Fruit fly (Drosophila melanogaster) whole organism, embryonic: ENCODE measurements around the gene LanB1.

Experiments used
- Bdp1 ChIP-seq: fragments of 200-800 bp; sonication (Bioruptor generic); optimal IDR thresholded peaks from 3 replicates; lab custom pipeline; 2016; ENCODE audit warnings: missing biosample characterization, missing genetic modification characterization
- CG10543 ChIP-seq: fragments of 200-800 bp; sonication (Bioruptor generic); optimal IDR thresholded peaks from 3 replicates; lab custom pipeline; 2017; ENCODE audit warnings: missing biosample characterization, mild to moderate bottlenecking, missing genetic modification characterization, moderate library complexity
- CG11247 ChIP-seq: fragments of 200-800 bp; sonication (Bioruptor generic); IDR thresholded peaks from 2 replicates; pipeline ENCODE4 v1.3.6; 2022; ENCODE audit warnings: missing biosample characterization, missing genetic modification characterization
- CG12942 ChIP-seq: fragments of 200-800 bp; sonication (Bioruptor generic); optimal IDR thresholded peaks from 3 replicates; lab custom pipeline; 2016; ENCODE audit warnings: missing biosample characterization, missing genetic modification characterization
- CG13287 ChIP-seq: fragments of 200-800 bp; sonication (Bioruptor generic); IDR thresholded peaks from 2 replicates; pipeline ENCODE4 v1.3.6; 2022; ENCODE audit warnings: missing biosample characterization, missing genetic modification characterization; ENCODE audit not compliant: partially characterized antibody
- CG13894 ChIP-seq: fragments of 200-800 bp; sonication (Bioruptor generic); optimal IDR thresholded peaks from 3 replicates; lab custom pipeline; 2018; ENCODE audit warnings: missing biosample characterization, mild to moderate bottlenecking, missing genetic modification characterization, moderate library complexity
- CG14441 ChIP-seq: fragments of 200-800 bp; sonication (Bioruptor generic); IDR thresholded peaks from 2 replicates; pipeline ENCODE4 v1.3.6; 2022; ENCODE audit warnings: missing biosample characterization, missing genetic modification characterization
- CG15479 ChIP-seq: fragments of 200-800 bp; sonication (Bioruptor generic); optimal IDR thresholded peaks from 3 replicates; lab custom pipeline; 2019; ENCODE audit warnings: missing biosample characterization, mild to moderate bottlenecking, missing genetic modification characterization, moderate library complexity
- CG1602 ChIP-seq: fragments of 200-800 bp; sonication (Bioruptor generic); optimal IDR thresholded peaks from 3 replicates; lab custom pipeline; 2016; ENCODE audit warnings: missing biosample characterization, missing genetic modification characterization
- CG16813 ChIP-seq: fragments of 200-800 bp; sonication (Bioruptor generic); IDR thresholded peaks from 3 replicates; pipeline ENCODE4 v1.3.6; 2022; ENCODE audit warnings: missing biosample characterization, missing genetic modification characterization; ENCODE audit not compliant: partially characterized antibody
- CG18599 ChIP-seq: fragments of 200-800 bp; sonication (Bioruptor generic); optimal IDR thresholded peaks from 3 replicates; lab custom pipeline; 2017; ENCODE audit warnings: missing biosample characterization, missing genetic modification characterization, mild to moderate bottlenecking, moderate library complexity, missing genetic modification reagents
- CG18619 ChIP-seq: fragments of 200-800 bp; sonication (Bioruptor generic); optimal IDR thresholded peaks from 3 replicates; lab custom pipeline; 2017; ENCODE audit warnings: missing biosample characterization, mild to moderate bottlenecking, missing genetic modification characterization
- CG30020 ChIP-seq: fragments of 200-800 bp; optimal IDR thresholded peaks from 2 replicates; lab custom pipeline; 2019; ENCODE audit warnings: missing biosample characterization, mild to moderate bottlenecking, missing genetic modification characterization, moderate library complexity
- CG31441 ChIP-seq: fragments of 200-800 bp; sonication (Bioruptor generic); IDR thresholded peaks from 2 replicates; pipeline ENCODE4 v1.3.6; 2022; ENCODE audit warnings: missing biosample characterization, missing genetic modification characterization
- CG4328 ChIP-seq: fragments of 200-800 bp; sonication (Bioruptor generic); optimal IDR thresholded peaks from 3 replicates; lab custom pipeline; 2017; ENCODE audit warnings: missing biosample characterization, missing genetic modification reagents, missing genetic modification characterization
- CG5245 ChIP-seq: fragments of 200-800 bp; sonication (Bioruptor generic); optimal IDR thresholded peaks from 3 replicates; lab custom pipeline; 2016; ENCODE audit warnings: missing biosample characterization, missing genetic modification characterization
- CG6254 ChIP-seq: fragments of 200-800 bp; sonication (Bioruptor generic); optimal IDR thresholded peaks from 3 replicates; lab custom pipeline; 2017; ENCODE audit warnings: mild to moderate bottlenecking, missing biosample characterization, missing genetic modification reagents, missing genetic modification characterization
- CG6272 ChIP-seq: fragments of 200-800 bp; sonication (Bioruptor generic); IDR thresholded peaks from 2 replicates; pipeline ENCODE4 v1.3.6; 2022; ENCODE audit warnings: missing biosample characterization, missing genetic modification characterization
- CG6791 ChIP-seq: fragments of 200-800 bp; sonication (Bioruptor generic); IDR thresholded peaks from 3 replicates; pipeline ENCODE4 v1.3.6; 2022; ENCODE audit warnings: missing biosample characterization, missing genetic modification characterization; ENCODE audit not compliant: partially characterized antibody
- CG7839 ChIP-seq: fragments of 200-800 bp; sonication (Bioruptor generic); optimal IDR thresholded peaks from 3 replicates; lab custom pipeline; 2018; ENCODE audit warnings: missing biosample characterization, mild to moderate bottlenecking, missing genetic modification characterization, moderate library complexity
- CG7963 ChIP-seq: fragments of 200-800 bp; sonication (Bioruptor generic); IDR thresholded peaks from 3 replicates; pipeline ENCODE4 v1.3.6; 2022; ENCODE audit warnings: missing biosample characterization, missing genetic modification characterization; ENCODE audit not compliant: partially characterized antibody
- CG8290 ChIP-seq, 3 experiments: fragments of 200-800 bp; sonication (Bioruptor generic); optimal IDR thresholded peaks; 2 replicates each; lab custom pipeline; 2016 to 2019; ENCODE audit warnings: missing biosample characterization in 3 of 3, missing genetic modification characterization in 3 of 3, mild to moderate bottlenecking in 2 of 3, moderate library complexity in 1 of 3
- CG8765 ChIP-seq: fragments of 200-800 bp; sonication (Bioruptor generic); IDR thresholded peaks from 2 replicates; pipeline ENCODE4 v1.3.6; 2022; ENCODE audit warnings: missing biosample characterization, missing genetic modification characterization
- Doc3 ChIP-seq: fragments of 200-800 bp; sonication (Bioruptor generic); IDR thresholded peaks from 3 replicates; pipeline ENCODE4 v1.3.6; 2022; ENCODE audit warnings: missing biosample characterization, missing genetic modification characterization; ENCODE audit not compliant: partially characterized antibody
- HLHmδ ChIP-seq: fragments of 200-800 bp; sonication (Bioruptor generic); optimal IDR thresholded peaks from 2 replicates; lab custom pipeline; 2018; ENCODE audit warnings: missing biosample characterization, mild to moderate bottlenecking, missing genetic modification characterization, moderate library complexity
- Jarid2 ChIP-seq: fragments of 200-800 bp; sonication (Bioruptor generic); optimal IDR thresholded peaks from 3 replicates; lab custom pipeline; 2017; ENCODE audit warnings: mild to moderate bottlenecking, missing biosample characterization, missing genetic modification reagents, missing genetic modification characterization
- Med ChIP-seq: fragments of 200-800 bp; sonication (Bioruptor generic); peaks from one replicate; lab custom pipeline; 2016; ENCODE audit warnings: missing biosample characterization, missing genetic modification characterization, mild to moderate bottlenecking, inconsistent platforms, moderate library complexity
- NfI ChIP-seq: fragments of 200-800 bp; sonication (Bioruptor generic); optimal IDR thresholded peaks from 3 replicates; lab custom pipeline; 2018; ENCODE audit warnings: missing biosample characterization, mild to moderate bottlenecking, missing genetic modification characterization, moderate library complexity
- Rfx ChIP-seq: fragments of 200-800 bp; sonication (Bioruptor generic); IDR thresholded peaks from 2 replicates; pipeline ENCODE4 v1.3.6; 2022; ENCODE audit warnings: missing biosample characterization, missing genetic modification characterization
- Spps ChIP-seq: fragments of 200-800 bp; sonication (Bioruptor generic); optimal IDR thresholded peaks from 2 replicates; lab custom pipeline; 2018; ENCODE audit warnings: missing biosample characterization, mild to moderate bottlenecking, missing genetic modification characterization
- Xrp1 ChIP-seq: fragments of 200-800 bp; sonication (Bioruptor generic); IDR thresholded peaks from 2 replicates; pipeline ENCODE4 v1.3.6; 2022; ENCODE audit warnings: missing biosample characterization, missing genetic modification characterization
- bsh ChIP-seq, 2 experiments: fragments of 200-800 bp; sonication (Bioruptor generic); optimal IDR thresholded peaks; 2 replicates each; lab custom pipeline; 2017 to 2018; ENCODE audit warnings: mild to moderate bottlenecking in 2 of 2, missing biosample characterization in 2 of 2, missing genetic modification characterization in 2 of 2, moderate library complexity in 1 of 2
- cg ChIP-seq: fragments of 200-800 bp; sonication (Bioruptor generic); optimal IDR thresholded peaks from 3 replicates; lab custom pipeline; 2019; ENCODE audit warnings: missing biosample characterization, mild to moderate bottlenecking, missing genetic modification characterization, moderate library complexity
- croc ChIP-seq: fragments of 200-800 bp; sonication (Bioruptor generic); conservative IDR thresholded peaks from 3 replicates; pipeline ENCODE4 v1.3.6; 2022; ENCODE audit warnings: missing biosample characterization, missing genetic modification characterization
- dpn ChIP-seq, 2 experiments: fragments of 200-800 bp; sonication (Bioruptor generic); optimal IDR thresholded peaks; 3 replicates each; lab custom pipeline; 2016; ENCODE audit warnings: missing biosample characterization in 2 of 2, missing genetic modification characterization in 2 of 2
- ems ChIP-seq: fragments of 200-800 bp; sonication (Bioruptor generic); optimal IDR thresholded peaks from 3 replicates; lab custom pipeline; 2016; ENCODE audit warnings: missing biosample characterization, missing genetic modification characterization
- grn ChIP-seq: fragments of 200-800 bp; sonication (Bioruptor generic); optimal IDR thresholded peaks from 3 replicates; lab custom pipeline; 2017; ENCODE audit warnings: missing biosample characterization, missing genetic modification characterization
- ham ChIP-seq: fragments of 200-800 bp; sonication (Bioruptor generic); IDR thresholded peaks from 2 replicates; pipeline ENCODE4 v1.3.6; 2022; ENCODE audit warnings: missing biosample characterization, missing genetic modification characterization
- jing ChIP-seq: fragments of 200-800 bp; sonication (Bioruptor generic); optimal IDR thresholded peaks from 2 replicates; lab custom pipeline; 2018; ENCODE audit warnings: missing biosample characterization, mild to moderate bottlenecking, missing genetic modification characterization
- kay ChIP-seq: fragments of 200-800 bp; sonication (Bioruptor generic); optimal IDR thresholded peaks from 2 replicates; lab custom pipeline; 2016; ENCODE audit warnings: missing biosample characterization, missing genetic modification characterization
- pho ChIP-seq: fragments of 200-800 bp; sonication (Bioruptor generic); optimal IDR thresholded peaks from 2 replicates; lab custom pipeline; 2016; ENCODE audit warnings: missing biosample characterization, missing genetic modification characterization
- slbo ChIP-seq: fragments of 200-800 bp; sonication (Bioruptor generic); IDR thresholded peaks from 2 replicates; pipeline ENCODE4 v1.3.6; 2022; ENCODE audit warnings: missing biosample characterization, missing genetic modification characterization
- sr ChIP-seq: fragments of 200-800 bp; sonication (Bioruptor generic); IDR thresholded peaks from 3 replicates; pipeline ENCODE4 v1.3.6; 2022; ENCODE audit warnings: missing biosample characterization, missing genetic modification characterization
- stwl ChIP-seq: fragments of 200-800 bp; sonication (Bioruptor generic); optimal IDR thresholded peaks from 3 replicates; lab custom pipeline; 2018; ENCODE audit warnings: missing biosample characterization, mild to moderate bottlenecking, missing genetic modification characterization, moderate library complexity
- tll ChIP-seq, 2 experiments: fragments of 200-800 bp in 1 of 2; fragments of >200 bp in 1 of 2; sonication (Bioruptor generic) in 1 of 2; optimal IDR thresholded peaks; 2 replicates each; lab custom pipeline; 2017 to 2019; ENCODE audit warnings: missing biosample characterization in 2 of 2, missing genetic modification characterization in 2 of 2, mild to moderate bottlenecking in 1 of 2, moderate library complexity in 1 of 2
- tna ChIP-seq: fragments of 200-800 bp; sonication (Bioruptor generic); IDR thresholded peaks from 2 replicates; pipeline ENCODE4 v1.3.6; 2022; ENCODE audit warnings: missing biosample characterization, missing genetic modification characterization; ENCODE audit not compliant: partially characterized antibody
- yki ChIP-seq: fragments of >200 bp; optimal IDR thresholded peaks from 3 replicates; lab custom pipeline; 2018
- zfh1 ChIP-seq: fragments of 200-800 bp; sonication (Bioruptor generic); IDR thresholded peaks from 3 replicates; pipeline ENCODE4 v1.3.6; 2022; ENCODE audit warnings: missing biosample characterization, missing genetic modification characterization

Gene LanB1

dm6 chr2L:7828231-7828630, 17.0 kb downstream of the LanB1 start (continued):
- TF ChIP-seq CG16813 (GFP tag; lab: Robert Waterston, UW), result peak; percentile 56; the same call in 1 of the 3 replicates
- peak; percentile 26 for TF ChIP-seq pho
- TF ChIP-seq Spps, result no peak
- no peak for TF ChIP-seq jing (GFP tag; lab: Kevin White, UChicago)
- peak; percentile 92 for TF ChIP-seq Med
- no peak for TF ChIP-seq dpn (GFP tag; optimal IDR thresholded peaks at IDR 0.05; lab: Kevin White, UChicago)
- TF ChIP-seq CG13894 (tag; lab: Kevin White, UChicago), result peak; percentile 28
- 0 out of 2 replicates have a peak, but pooled peaks have one; percentile 36 for TF ChIP-seq CG14441
- TF ChIP-seq CG13287 (GFP tag; lab: Robert Waterston, UW), result peak; percentile 16; the same call in 1 of the 2 replicates
- peak; percentile 93 for TF ChIP-seq kay (GFP tag; lab: Kevin White, UChicago)
- no peak; the same call in 1 of the 2 replicates for TF ChIP-seq CG11247
- no peak for TF ChIP-seq CG31441 (GFP tag; lab: Robert Waterston, UW)
- TF ChIP-seq CG7963 (GFP tag; lab: Robert Waterston, UW), result 0 out of 3 replicates have a peak, but pooled peaks have one; percentile 31
- TF ChIP-seq croc (GFP tag; lab: Robert Waterston, UW), result no peak
- TF ChIP-seq ems (GFP tag; lab: Kevin White, UChicago), result no peak
- peak; percentile 19 for TF ChIP-seq CG18619 (GFP tag; lab: Kevin White, UChicago)
- TF ChIP-seq slbo (GFP tag; lab: Robert Waterston, UW), result peak; percentile 50
- TF ChIP-seq HLHmδ (GFP tag; lab: Kevin White, UChicago), result peak; percentile 52
- TF ChIP-seq CG18599 (GFP tag; lab: Kevin White, UChicago), result peak; percentile 42
- TF ChIP-seq Jarid2 (GFP tag; lab: Kevin White, UChicago), result no peak
- TF ChIP-seq CG8765, result 0 out of 2 replicates have a peak, but pooled peaks have one; percentile 59
- TF ChIP-seq CG8290 (GFP tag; optimal IDR thresholded peaks at IDR 0.05; lab: Kevin White, UChicago), result peak; percentile 30
- peak; percentile 20 to 79 for TF ChIP-seq CG8290 (tag; optimal IDR thresholded peaks at IDR 0.05; lab: Kevin White, UChicago)
- TF ChIP-seq CG6272 (GFP tag; lab: Robert Waterston, UW), result peak; percentile 41; the same call in 1 of the 2 replicates
- TF ChIP-seq sr (GFP tag; lab: Robert Waterston, UW), result no peak
- peak; percentile 29 for TF ChIP-seq grn
- peak; percentile 55; the same call in 1 of the 2 replicates for TF ChIP-seq tna (GFP tag; lab: Robert Waterston, UW)
- TF ChIP-seq CG15479, result peak; percentile 82
- no peak for TF ChIP-seq CG12942 (GFP tag; lab: Kevin White, UChicago)
- TF ChIP-seq NfI, result peak; percentile 36
- peak; percentile 48 for TF ChIP-seq cg
- TF ChIP-seq CG10543, result peak; percentile 65
- no peak for TF ChIP-seq CG4328 (GFP tag; lab: Kevin White, UChicago)
- TF ChIP-seq CG30020 (tag; lab: Kevin White, UChicago), result peak; percentile 19
- peak; percentile 43; the same call in 1 of the 2 replicates for TF ChIP-seq Rfx (GFP tag; lab: Robert Waterston, UW)
- TF ChIP-seq Doc3 (GFP tag; lab: Robert Waterston, UW), result no peak
- peak in 1 of 2 experiments; percentile 11 for TF ChIP-seq bsh (GFP tag; optimal IDR thresholded peaks at IDR 0.05; lab: Kevin White, UChicago)
- peak; percentile 27 for TF ChIP-seq yki (lab: Kevin White, UChicago)
- peak; percentile 9 for TF ChIP-seq stwl
- TF ChIP-seq CG7839 (tag; lab: Kevin White, UChicago), result no peak
- peak in 1 of 2 experiments; percentile 76 for TF ChIP-seq tll (GFP tag; optimal IDR thresholded peaks at IDR 0.05; lab: Kevin White, UChicago)
- no peak for TF ChIP-seq CG6254
- TF ChIP-seq Bdp1 (GFP tag; lab: Kevin White, UChicago), result no peak
- no peak for TF ChIP-seq CG1602 (GFP tag; lab: Kevin White, UChicago)
- TF ChIP-seq ham (GFP tag; lab: Robert Waterston, UW), result no peak
- TF ChIP-seq zfh1 (GFP tag; lab: Robert Waterston, UW), result peak; percentile 47; the same call in 1 of the 3 replicates
- peak; percentile 65; the same call in 2 of the 3 replicates for TF ChIP-seq CG6791 (GFP tag; lab: Robert Waterston, UW)
- 0 out of 2 replicates have a peak, but pooled peaks have one; percentile 15 for TF ChIP-seq Xrp1 (GFP tag; lab: Robert Waterston, UW)
- no peak for TF ChIP-seq CG5245
